Worm (Caenorhabditis elegans) whole organism, midembryonic: Measurements from ENCODE around the gene C45H4.14.

ENCODE experiments used
- cog-1 ChIP-seq: sonication (generic microtip); optimal IDR thresholded peaks from 2 replicates; lab custom pipeline; 2016; ENCODE audit warnings: missing genetic modification characterization, missing compliant biosample characterization
- flt-1 ChIP-seq: fragments of 200-800 bp; sonication (Bioruptor generic); IDR thresholded peaks from 2 replicates; pipeline ENCODE4 v1.3.6; 2022; ENCODE audit warnings: missing genetic modification characterization, missing compliant biosample characterization
- med-1 ChIP-seq: sonication (generic microtip); optimal IDR thresholded peaks from 2 replicates; lab custom pipeline; 2017; ENCODE audit warnings: missing genetic modification characterization, mild to moderate bottlenecking, missing compliant biosample characterization, antibody characterized with exemption, missing genetic modification reagents; ENCODE audit not compliant: insufficient read depth
- ref-1 ChIP-seq: fragments of 200-800 bp; sonication (Bioruptor generic); conservative IDR thresholded peaks from 2 replicates; pipeline ENCODE4 v1.3.6; 2022; ENCODE audit warnings: missing genetic modification reagents, missing genetic modification characterization, missing compliant biosample characterization
- ztf-23 ChIP-seq: fragments of 200-800 bp; sonication (Bioruptor generic); IDR thresholded peaks from 2 replicates; pipeline ENCODE4 v1.3.6; 2022; ENCODE audit warnings: missing genetic modification reagents, missing genetic modification characterization, missing compliant biosample characterization
- ztf-29 ChIP-seq: fragments of 200-800 bp; sonication (Bioruptor generic); IDR thresholded peaks from 2 replicates; pipeline ENCODE4 v1.3.6; 2022; ENCODE audit warnings: missing genetic modification reagents, missing genetic modification characterization, missing compliant biosample characterization

ce11 chrV:2183162-2183561 lies 23.9 kb upstream of the C45H4.14 start, which contains the start of gene cyp-33C2:
- TF ChIP-seq ztf-23 (no peak), ztf-29 (GFP tag; lab: Robert Waterston, UW) (no peak), flt-1 (no peak), cog-1 (no peak), ref-1 (GFP tag; lab: Robert Waterston, UW) (no peak), med-1 (GFP tag; lab: Kevin White, UChicago) (no peak)
